Fruit fly (Drosophila melanogaster): Measurements from ENCODE around the gene CAH8.

CAH8 gene

DNA sequence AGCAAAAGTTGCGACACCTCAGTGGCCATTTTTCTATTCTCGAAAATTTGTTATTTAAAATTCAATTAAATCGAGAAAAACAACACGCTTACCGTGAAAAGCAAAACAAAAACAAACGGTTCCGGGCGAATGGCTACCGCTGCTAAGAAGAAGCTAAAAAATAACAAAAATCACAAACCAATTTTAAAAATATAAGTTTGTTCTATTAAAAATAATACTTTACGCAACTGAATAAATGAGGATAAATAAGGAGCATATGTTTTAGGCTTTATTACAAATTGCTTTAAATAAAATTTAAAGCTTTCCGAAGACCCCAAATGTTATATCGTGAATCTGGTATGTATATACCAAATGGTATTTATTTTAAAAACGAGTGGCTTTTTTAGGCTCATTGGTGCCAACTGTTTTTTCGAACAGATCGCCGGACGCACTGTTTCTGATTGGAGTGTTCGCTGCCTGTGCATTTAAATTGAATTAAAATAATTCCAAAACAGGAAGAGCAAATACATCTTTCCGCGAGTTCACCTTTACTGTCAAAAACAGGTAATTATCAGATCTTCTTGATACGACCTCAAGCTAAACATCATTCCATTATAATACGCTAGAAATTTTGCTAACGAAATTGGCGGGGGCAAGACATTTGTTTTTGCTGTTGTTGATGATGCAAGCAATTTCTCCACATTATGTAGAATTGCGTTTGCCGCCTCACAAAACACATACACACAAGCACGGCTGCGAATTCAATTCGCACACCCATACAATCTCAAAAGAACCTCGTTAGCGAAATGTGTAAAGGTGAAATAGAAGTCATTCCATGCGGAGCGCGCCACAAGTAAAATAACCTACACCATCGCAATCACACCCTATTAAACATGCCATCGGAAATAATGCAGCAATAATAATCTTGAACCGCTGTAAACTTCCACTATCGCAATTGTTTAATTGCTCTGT is 22.1 kb downstream of the CAH8 start, which contains the start of the genes Polr3F and PyK (continued):
- no peak for TF ChIP-seq CG2875 (GFP tag; optimal IDR thresholded peaks at IDR 0.05)
- TF ChIP-seq CG2199 (GFP tag; IDR thresholded peaks at IDR 0.05): no peak
- no peak for TF ChIP-seq esg (GFP tag; conservative IDR thresholded peaks at IDR 0.05)
- no peak for TF ChIP-seq oc (tag; optimal IDR thresholded peaks at IDR 0.05)
- peak; percentile 93 for TF ChIP-seq CG14710 (tag; optimal IDR thresholded peaks at IDR 0.05)
- no peak for TF ChIP-seq CG9437 (GFP tag; optimal IDR thresholded peaks at IDR 0.05)
- peak; percentile 13 for TF ChIP-seq CG15696 (tag; optimal IDR thresholded peaks at IDR 0.05)
- TF ChIP-seq Jarid2 (GFP tag; optimal IDR thresholded peaks at IDR 0.05): peak; percentile 64
- no peak for TF ChIP-seq CG5953 (GFP tag; IDR thresholded peaks at IDR 0.05)
- no peak for TF ChIP-seq tna (GFP tag; IDR thresholded peaks at IDR 0.05; ENCODE audit: partially characterized antibody)
- TF ChIP-seq ind (GFP tag; optimal IDR thresholded peaks at IDR 0.05): peak; percentile 14
- TF ChIP-seq CG5245 (GFP tag; optimal IDR thresholded peaks at IDR 0.05): no peak
- 0 out of 3 replicates have a peak, but pooled peaks have one; percentile 24 for TF ChIP-seq mld (GFP tag; IDR thresholded peaks at IDR 0.05; ENCODE audit: partially characterized antibody)
- no peak for TF ChIP-seq CG6272 (GFP tag; IDR thresholded peaks at IDR 0.05)
- no peak for TF ChIP-seq lmd (GFP tag; IDR thresholded peaks at IDR 0.05)
- no peak for TF ChIP-seq Sry-δ (GFP tag; optimal IDR thresholded peaks at IDR 0.05)
- no peak for TF ChIP-seq Hey (tag; optimal IDR thresholded peaks at IDR 0.05)
- TF ChIP-seq CG10267 (tag; optimal IDR thresholded peaks at IDR 0.05): peak; percentile 60
- no peak for TF ChIP-seq CG12071 (GFP tag; optimal IDR thresholded peaks at IDR 0.05)
- TF ChIP-seq CG1529 (GFP tag; optimal IDR thresholded peaks at IDR 0.05): no peak
- TF ChIP-seq Med (GFP tag): peak; percentile 60
- TF ChIP-seq cad (GFP tag; optimal IDR thresholded peaks at IDR 0.05): no peak
- peak; percentile 24 for TF ChIP-seq CG18476 (GFP tag; optimal IDR thresholded peaks at IDR 0.05)
- peak; percentile 93 for TF ChIP-seq ERR (GFP tag; optimal IDR thresholded peaks at IDR 0.05)
- no peak for TF ChIP-seq Hr78 (GFP tag; optimal IDR thresholded peaks at IDR 0.05)
- peak in 1 of 2 experiments; percentile 65 for TF ChIP-seq crp (GFP tag; optimal IDR thresholded peaks at IDR 0.05)
- TF ChIP-seq CG1602 (GFP tag; optimal IDR thresholded peaks at IDR 0.05): no peak
- TF ChIP-seq nom (GFP tag; optimal IDR thresholded peaks at IDR 0.05): no peak
- TF ChIP-seq Dip2 (GFP tag; IDR thresholded peaks at IDR 0.05): no peak
- TF ChIP-seq tio (GFP tag; optimal IDR thresholded peaks at IDR 0.05): no peak
- TF ChIP-seq CG7372 (GFP tag; IDR thresholded peaks at IDR 0.05): no peak
- no peak for TF ChIP-seq h (optimal IDR thresholded peaks at IDR 0.05)
- TF ChIP-seq Scr (GFP tag; IDR thresholded peaks at IDR 0.05; ENCODE audit: partially characterized antibody): peak; percentile 7; the same call in 1 of the 2 replicates
- TF ChIP-seq HmgZ (tag; optimal IDR thresholded peaks at IDR 0.05): no peak
- TF ChIP-seq CG14014 (GFP tag; IDR thresholded peaks at IDR 0.05): peak; percentile 48; the same call in 1 of the 2 replicates
- TF ChIP-seq CG11504 (tag; optimal IDR thresholded peaks at IDR 0.05): peak; percentile 49
- no peak for TF ChIP-seq mirr (GFP tag; optimal IDR thresholded peaks at IDR 0.05)
- TF ChIP-seq CG3995 (GFP tag; optimal IDR thresholded peaks at IDR 0.05): peak; percentile 93
- TF ChIP-seq Dll (GFP tag; IDR thresholded peaks at IDR 0.05; ENCODE audit: partially characterized antibody): no peak
- no peak for TF ChIP-seq stc (GFP tag; IDR thresholded peaks at IDR 0.05)
- no peak for TF ChIP-seq da (GFP tag; optimal IDR thresholded peaks at IDR 0.05)
- TF ChIP-seq emc (GFP tag; optimal IDR thresholded peaks at IDR 0.05): no peak
- TF ChIP-seq CG3407 (GFP tag; optimal IDR thresholded peaks at IDR 0.05): no peak
- TF ChIP-seq CkIIα-i1 (GFP tag; IDR thresholded peaks at IDR 0.05): no peak
- TF ChIP-seq NfI (GFP tag; optimal IDR thresholded peaks at IDR 0.05): no peak
- TF ChIP-seq sna (GFP tag; IDR thresholded peaks at IDR 0.05; ENCODE audit: partially characterized antibody): 0 out of 2 replicates have a peak, but pooled peaks have one; percentile 17
- TF ChIP-seq bigmax (GFP tag; optimal IDR thresholded peaks at IDR 0.05): no peak
- no peak for TF ChIP-seq danr (GFP tag; IDR thresholded peaks at IDR 0.05)

Measured in whole organism, embryonic.